Fruit fly (Drosophila melanogaster): ENCODE data around the gene mRpS35.

dm6 chr3L:2785941-2786340, 5.2 kb downstream of the mRpS35 start:
- TF ChIP-seq Ets98B (GFP tag; IDR thresholded peaks at IDR 0.05): no peak
- TF ChIP-seq CG12605 (GFP tag; IDR thresholded peaks at IDR 0.05): no peak
- TF ChIP-seq CG4496 (GFP tag; IDR thresholded peaks at IDR 0.05): no peak
- TF ChIP-seq CG17806 (tag; optimal IDR thresholded peaks at IDR 0.05): no peak
- no peak for TF ChIP-seq rn (GFP tag; IDR thresholded peaks at IDR 0.05)
- no peak for TF ChIP-seq CG14655 (GFP tag; optimal IDR thresholded peaks at IDR 0.05)
- TF ChIP-seq CG10348 (GFP tag; IDR thresholded peaks at IDR 0.05): no peak

All from whole organism, pupa.